Worm (Caenorhabditis elegans) whole organism, L3 larva: ENCODE results near the gene K09C8.9.

Experiments
- ZK546.5 ChIP-seq: sonication (generic microtip); optimal IDR thresholded peaks from 2 replicates; lab custom pipeline; 2017; ENCODE audit warnings: missing biosample characterization, missing genetic modification characterization
- aly-2 ChIP-seq: fragments of 150-350 bp; optimal IDR thresholded peaks from 2 replicates; lab custom pipeline; 2014; ENCODE audit warnings: missing biosample characterization, missing genetic modification characterization
- ama-1 ChIP-seq: fragments of 150-350 bp; optimal IDR thresholded peaks from 2 replicates; lab custom pipeline; 2018
- ceh-16 ChIP-seq: sonication (generic microtip); optimal IDR thresholded peaks from 2 replicates; lab custom pipeline; 2017; ENCODE audit warnings: missing biosample characterization, missing genetic modification characterization
- ceh-28 ChIP-seq: fragments of 150-350 bp; optimal IDR thresholded peaks from 2 replicates; lab custom pipeline; 2014; ENCODE audit warnings: missing biosample characterization, missing genetic modification reagents, missing genetic modification characterization
- ceh-82 ChIP-seq: fragments of 150-350 bp; optimal IDR thresholded peaks from 2 replicates; lab custom pipeline; 2014; ENCODE audit warnings: missing biosample characterization, missing genetic modification characterization
- ceh-9 ChIP-seq: sonication (generic microtip); optimal IDR thresholded peaks from 2 replicates; lab custom pipeline; 2018; ENCODE audit warnings: missing biosample characterization, missing genetic modification characterization
- daf-12 ChIP-seq: fragments of 150-350 bp; optimal IDR thresholded peaks from 2 replicates; lab custom pipeline; 2014; ENCODE audit warnings: missing biosample characterization, missing genetic modification reagents, missing genetic modification characterization
- egl-27 ChIP-seq: sonication (generic microtip); optimal IDR thresholded peaks from 4 replicates; lab custom pipeline; 2017; ENCODE audit warnings: missing biosample characterization, missing genetic modification reagents, missing genetic modification characterization
- egl-5 ChIP-seq: fragments of 150-350 bp; optimal IDR thresholded peaks from 2 replicates; lab custom pipeline; 2017; ENCODE audit warnings: missing biosample characterization, missing genetic modification reagents, missing genetic modification characterization, inconsistent platforms
- elt-1 ChIP-seq: fragments of 150-350 bp; optimal IDR thresholded peaks from 2 replicates; lab custom pipeline; 2014; ENCODE audit warnings: missing biosample characterization, missing genetic modification characterization
- elt-2 ChIP-seq: sonication (generic microtip); optimal IDR thresholded peaks from 2 replicates; lab custom pipeline; 2016; ENCODE audit warnings: missing genetic modification reagents, mild to moderate bottlenecking, missing genetic modification characterization, missing compliant biosample characterization
- elt-3 ChIP-seq, 3 experiments: fragments of 150-350 bp in 1 of 3; sonication (generic microtip) in 2 of 3; optimal IDR thresholded peaks; 2 replicates in 2 of 3; 4 replicates in 1 of 3; lab custom pipeline; 2014 to 2017; ENCODE audit warnings: missing biosample characterization in 3 of 3, missing genetic modification characterization in 3 of 3
- eor-1 ChIP-seq, 2 experiments: fragments of 150-350 bp; optimal IDR thresholded peaks; 2 replicates each; lab custom pipeline; 2014 to 2018; ENCODE audit warnings: missing biosample characterization in 2 of 2, missing genetic modification characterization in 2 of 2
- hmg-11 ChIP-seq: sonication (generic microtip); optimal IDR thresholded peaks from 2 replicates; lab custom pipeline; 2016; ENCODE audit warnings: missing genetic modification characterization, missing compliant biosample characterization
- jun-1 ChIP-seq: fragments of 150-350 bp; optimal IDR thresholded peaks from 2 replicates; lab custom pipeline; 2014; ENCODE audit warnings: missing biosample characterization, missing genetic modification reagents, missing genetic modification characterization
- mdl-1 ChIP-seq: fragments of 150-350 bp; optimal IDR thresholded peaks from 2 replicates; lab custom pipeline; 2014; ENCODE audit warnings: missing biosample characterization, missing genetic modification characterization
- nfya-1 ChIP-seq: sonication (generic microtip); optimal IDR thresholded peaks from 2 replicates; lab custom pipeline; 2017; ENCODE audit warnings: missing genetic modification characterization, mild to moderate bottlenecking, missing compliant biosample characterization, antibody characterized with exemption, moderate library complexity; ENCODE audit not compliant: insufficient read depth
- nhr-12 ChIP-seq: fragments of 150-350 bp; optimal IDR thresholded peaks from 2 replicates; lab custom pipeline; 2014; ENCODE audit warnings: missing biosample characterization, missing genetic modification characterization
- nhr-237 ChIP-seq: fragments of 150-350 bp; optimal IDR thresholded peaks from 2 replicates; lab custom pipeline; 2014; ENCODE audit warnings: missing biosample characterization, missing genetic modification characterization
- nhr-25 ChIP-seq: sonication (generic microtip); optimal IDR thresholded peaks from 2 replicates; lab custom pipeline; 2017; ENCODE audit warnings: missing biosample characterization, missing genetic modification characterization
- nhr-28 ChIP-seq: fragments of 150-350 bp; optimal IDR thresholded peaks from 2 replicates; lab custom pipeline; 2014; ENCODE audit warnings: missing biosample characterization, missing genetic modification characterization
- nhr-43 ChIP-seq: sonication (generic microtip); optimal IDR thresholded peaks from 2 replicates; lab custom pipeline; 2016; ENCODE audit warnings: mild to moderate bottlenecking, missing genetic modification characterization, missing compliant biosample characterization; ENCODE audit not compliant: poor library complexity, severe bottlenecking
- nhr-67 ChIP-seq: fragments of 150-350 bp; optimal IDR thresholded peaks from 2 replicates; lab custom pipeline; 2014; ENCODE audit warnings: missing biosample characterization, missing genetic modification characterization
- nhr-76 ChIP-seq: fragments of 150-350 bp; sonication (generic microtip); optimal IDR thresholded peaks from 5 replicates; lab custom pipeline; 2014; ENCODE audit warnings: missing biosample characterization, missing genetic modification characterization
- nhr-77 ChIP-seq: fragments of 150-350 bp; optimal IDR thresholded peaks from 2 replicates; lab custom pipeline; 2014; ENCODE audit warnings: missing biosample characterization, missing genetic modification characterization
- pha-4 ChIP-seq: fragments of 150-350 bp; optimal IDR thresholded peaks from 2 replicates; lab custom pipeline; 2014; ENCODE audit warnings: missing biosample characterization, missing genetic modification reagents, missing genetic modification characterization
- pqm-1 ChIP-seq: fragments of 150-350 bp; optimal IDR thresholded peaks from 2 replicates; lab custom pipeline; 2017; ENCODE audit warnings: missing biosample characterization, missing genetic modification characterization, inconsistent platforms
- sea-2 ChIP-seq: fragments of 150-350 bp; sonication (generic microtip); optimal IDR thresholded peaks from 4 replicates; lab custom pipeline; 2014; ENCODE audit warnings: missing biosample characterization, missing genetic modification reagents, missing genetic modification characterization
- skn-1 ChIP-seq: fragments of 150-350 bp; optimal IDR thresholded peaks from 2 replicates; lab custom pipeline; 2014; ENCODE audit warnings: missing biosample characterization, missing genetic modification characterization
- snpc-4 ChIP-seq: fragments of 150-350 bp; optimal IDR thresholded peaks from 2 replicates; lab custom pipeline; 2014; ENCODE audit warnings: missing biosample characterization, missing genetic modification characterization
- tbx-2 ChIP-seq: sonication (generic microtip); optimal IDR thresholded peaks from 2 replicates; lab custom pipeline; 2016; ENCODE audit warnings: mild to moderate bottlenecking, missing genetic modification characterization, missing compliant biosample characterization
- unc-39 ChIP-seq: sonication (generic microtip); optimal IDR thresholded peaks from 4 replicates; lab custom pipeline; 2017; ENCODE audit warnings: missing biosample characterization, missing genetic modification characterization
- unc-62 ChIP-seq: fragments of 150-350 bp; sonication (generic microtip); optimal IDR thresholded peaks from 4 replicates; lab custom pipeline; 2014; ENCODE audit warnings: missing biosample characterization, missing genetic modification reagents, missing genetic modification characterization
- zag-1 ChIP-seq: fragments of 150-350 bp; optimal IDR thresholded peaks from 2 replicates; lab custom pipeline; 2014; ENCODE audit warnings: missing biosample characterization, missing genetic modification characterization
- ztf-11 ChIP-seq: fragments of 150-350 bp; optimal IDR thresholded peaks from 2 replicates; lab custom pipeline; 2014; ENCODE audit warnings: missing biosample characterization, missing genetic modification characterization
- ztf-4 ChIP-seq: fragments of 150-350 bp; optimal IDR thresholded peaks from 2 replicates; lab custom pipeline; 2014; ENCODE audit warnings: missing biosample characterization, missing genetic modification characterization

K09C8.9 gene

DNA sequence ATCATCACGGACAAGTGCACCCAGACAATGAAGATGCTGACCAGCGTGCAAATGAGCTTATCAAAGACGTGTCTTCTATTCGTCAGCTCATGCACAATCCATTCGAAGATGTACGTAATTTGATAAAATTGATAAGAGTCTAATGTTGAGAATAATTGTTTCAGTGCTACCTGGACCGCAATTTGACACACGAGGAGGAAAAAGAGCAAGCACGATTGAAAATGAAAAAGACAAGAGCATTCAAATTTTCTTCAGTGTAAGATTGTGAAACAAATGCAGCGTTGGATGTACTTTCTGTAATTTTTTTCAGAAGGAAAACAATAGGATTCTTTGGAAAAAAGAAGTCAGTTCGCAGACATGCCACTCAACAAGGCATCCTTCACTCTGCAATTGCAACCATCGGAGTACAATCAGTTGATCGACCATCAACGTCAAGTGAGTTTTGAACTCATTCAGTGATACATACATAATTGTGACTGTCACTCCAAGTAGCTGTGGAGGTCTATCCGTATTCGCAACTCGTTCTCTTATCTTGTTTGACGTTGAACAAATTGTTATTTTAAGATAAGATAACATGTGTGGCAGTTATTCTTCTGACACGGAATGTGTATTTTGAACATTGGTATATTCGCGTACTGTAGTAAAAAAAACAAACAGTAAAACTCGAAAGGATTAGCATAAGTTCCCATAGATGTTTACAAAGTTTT, 10.5 kb downstream of the K09C8.9 start:
- TF ChIP-seq pqm-1 (tag; lab: Kevin White, UChicago) (peak; percentile 32), nhr-43 (tag; lab: Kevin White, UChicago) (no peak), ztf-11 (tag; lab: Kevin White, UChicago) (no peak), nhr-12 (tag; lab: Kevin White, UChicago) (no peak), elt-2 (tag; lab: Kevin White, UChicago) (peak; percentile 45)
- TF ChIP-seq, all 47 proteins: peak for 2

DNA sequence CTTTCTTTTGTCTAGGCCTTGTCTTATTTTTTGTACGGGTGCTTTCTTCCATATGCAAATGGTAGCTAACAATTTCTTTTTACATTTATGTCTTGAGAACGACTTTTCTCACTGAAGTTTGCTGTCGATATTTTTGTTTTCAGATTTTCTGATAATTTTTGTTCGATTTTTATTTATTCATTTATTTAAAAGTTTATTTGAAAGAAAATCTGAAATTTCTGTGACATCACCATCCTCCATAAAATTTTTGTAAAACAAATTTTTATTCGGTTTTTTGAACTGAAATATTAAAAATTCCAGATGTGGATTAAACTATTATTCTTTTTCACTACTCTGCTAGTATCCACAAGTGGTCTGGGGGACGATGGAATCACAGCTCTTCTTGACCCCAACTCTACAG, 13.8 kb downstream of the K09C8.9 start, which contains the start of gene pbo-4:
TSS of gene pbo-4 (plus strand) at position 301 of the 400 bp plus-strand sequence.
- TF ChIP-seq mdl-1 (tag; lab: Kevin White, UChicago) (no peak), nfya-1 (tag; lab: Kevin White, UChicago) (no peak), pha-4 (no peak), egl-27 (tag; lab: Kevin White, UChicago) (no peak), aly-2 (no peak), nhr-77 (no peak), nhr-237 (tag; lab: Kevin White, UChicago) (no peak), ZK546.5 (tag; lab: Kevin White, UChicago) (no peak), snpc-4 (no peak), nhr-43 (tag; lab: Kevin White, UChicago) (no peak), ceh-28 (no peak), ama-1 (no peak), zag-1 (tag; lab: Kevin White, UChicago) (no peak), nhr-28 (no peak), nhr-25 (tag; lab: Kevin White, UChicago) (no peak), skn-1 (tag; lab: Kevin White, UChicago) (no peak), elt-3 (tag; optimal IDR thresholded peaks at IDR 0.05; lab: Kevin White, UChicago) (no peak)

DNA sequence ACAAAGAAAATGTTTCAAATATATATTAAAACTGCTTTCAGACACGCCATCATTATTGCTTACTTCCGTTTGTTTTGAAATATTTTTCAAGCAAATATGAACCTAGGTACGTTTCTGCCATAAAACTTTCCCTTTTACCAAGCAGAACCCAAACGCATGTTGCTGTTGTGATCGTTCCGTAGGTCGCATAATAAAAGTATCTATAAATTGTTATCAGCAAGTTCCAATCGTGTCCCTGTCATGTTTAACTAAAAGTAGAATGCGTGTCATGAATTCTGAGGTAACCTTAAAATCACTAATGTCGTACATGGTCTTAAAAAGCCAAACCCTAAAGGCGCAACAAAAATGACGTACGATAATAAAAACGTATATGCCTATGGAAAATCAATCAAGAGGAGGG, 15.7 kb downstream of the K09C8.9 start:
- no peak for TF ChIP-seq ceh-9 (tag; lab: Kevin White, UChicago)
- TF ChIP-seq nhr-25 (tag; lab: Kevin White, UChicago): no peak
- TF ChIP-seq pqm-1 (tag; lab: Kevin White, UChicago): peak; percentile 19
- TF ChIP-seq elt-2 (tag; lab: Kevin White, UChicago): peak; percentile 63

DNA sequence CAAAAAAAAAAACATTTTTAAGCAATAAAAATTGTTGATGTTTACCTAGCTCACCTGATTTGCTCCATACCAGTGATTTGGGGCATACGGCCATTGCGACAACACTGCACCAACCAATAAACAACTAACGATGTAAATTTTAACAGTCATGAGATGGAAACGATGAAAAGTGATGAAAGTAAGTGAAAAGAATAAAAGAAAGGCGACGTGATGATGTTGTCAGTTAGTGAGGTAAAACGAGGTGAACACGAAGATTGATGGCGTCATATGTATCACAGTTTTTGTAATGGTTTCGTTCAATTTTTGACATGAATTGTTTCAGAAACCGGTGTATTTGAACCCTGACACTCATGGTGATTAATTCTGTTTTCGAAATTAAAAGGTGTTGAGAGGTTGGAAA, 16.4 kb downstream of the K09C8.9 start, which contains the start of gene K09C8.7:
TSS of gene K09C8.7 (minus strand) at position 226 of the 400 bp plus-strand sequence.
- TF ChIP-seq eor-1 (tag; optimal IDR thresholded peaks at IDR 0.05; lab: Kevin White, UChicago) (no peak), nhr-67 (no peak), ceh-28 (no peak), ztf-4 (no peak), pha-4 (no peak), jun-1 (no peak), nhr-43 (tag; lab: Kevin White, UChicago) (no peak), sea-2 (GFP tag; lab: Kevin White, UChicago) (no peak), daf-12 (tag; lab: Kevin White, UChicago) (no peak), nhr-28 (no peak), unc-62 (GFP tag; lab: Kevin White, UChicago) (no peak), elt-2 (tag; lab: Kevin White, UChicago) (no peak), egl-5 (no peak), ceh-16 (tag; lab: Kevin White, UChicago) (no peak), nhr-12 (tag; lab: Kevin White, UChicago) (no peak), ama-1 (no peak), zag-1 (tag; lab: Kevin White, UChicago) (no peak), tbx-2 (no peak)

DNA sequence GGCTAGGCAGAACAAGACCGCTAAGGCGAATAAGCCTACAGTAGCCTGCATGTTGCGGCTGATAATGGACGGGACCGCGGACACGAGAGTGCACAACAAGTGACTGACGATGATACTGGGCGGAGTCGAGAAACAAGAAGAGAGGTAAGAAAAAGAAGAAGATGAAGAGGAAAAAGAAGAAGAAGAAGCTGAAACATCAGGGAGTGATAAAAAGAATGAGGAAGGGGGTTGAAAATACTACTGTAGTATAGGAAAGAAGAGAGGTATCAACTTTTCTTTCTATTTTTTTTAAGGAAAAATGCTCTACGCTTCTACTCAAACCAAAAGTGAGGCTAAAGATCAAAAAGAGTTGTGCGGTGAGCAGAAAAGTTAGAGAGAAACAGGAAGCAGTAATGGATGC, 18.7 kb downstream of the K09C8.9 start, which contains the start of gene T21B6.3:
TSS of gene T21B6.3 (minus strand) at position 101 of the 400 bp plus-strand sequence.
- TF ChIP-seq sea-2 (GFP tag; lab: Kevin White, UChicago) (no peak), unc-39 (tag; lab: Kevin White, UChicago) (no peak), nhr-28 (no peak), nhr-12 (tag; lab: Kevin White, UChicago) (no peak), pqm-1 (tag; lab: Kevin White, UChicago) (no peak), elt-1 (no peak), ceh-9 (tag; lab: Kevin White, UChicago) (no peak), nhr-76 (tag; lab: Kevin White, UChicago) (no peak), snpc-4 (no peak), skn-1 (tag; lab: Kevin White, UChicago) (no peak), hmg-11 (no peak), ceh-16 (tag; lab: Kevin White, UChicago) (no peak), ztf-4 (no peak), unc-62 (GFP tag; lab: Kevin White, UChicago) (no peak), nhr-43 (tag; lab: Kevin White, UChicago) (no peak), ceh-82 (no peak), nhr-67 (no peak), egl-5 (no peak), ztf-11 (tag; lab: Kevin White, UChicago) (no peak), ama-1 (no peak)
- TF ChIP-seq, all 47 proteins: peak for 0
